Worm (Caenorhabditis elegans) whole organism, L4/young adult: Measurements from ENCODE around the gene B0252.11.

ENCODE experiments used
- W03F9.2 ChIP-seq: fragments of 150-350 bp; optimal IDR thresholded peaks from 2 replicates; lab custom pipeline; 2014; ENCODE audit warnings: missing biosample characterization, missing genetic modification characterization
- him-1 ChIP-seq: sonication (generic microtip); optimal IDR thresholded peaks from 2 replicates; lab custom pipeline; 2016; ENCODE audit warnings: missing genotype, missing genetic modification reagents, missing genetic modification characterization, missing compliant biosample characterization

ce11 chrII:6937057-6937456 is 19.4 kb upstream of the B0252.11 start:
- TF ChIP-seq him-1 (no peak), W03F9.2 (tag; lab: Kevin White, UChicago) (no peak)
